Fruit fly (Drosophila melanogaster): Measurements from ENCODE around the gene nAChRalpha6.

The nAChRalpha6 gene

dm6 chr2L:9908468-9908967, 22.5 kb upstream of the nAChRalpha6 start, which contains the start of gene CG13124:
Gene CG13124, minus strand, starts transcription at chr2L:9908633.
- TF ChIP-seq Clk (GFP tag; optimal IDR thresholded peaks at IDR 0.05) (no peak), CG7101 (tag; optimal IDR thresholded peaks at IDR 0.05) (peak; percentile 31), Mnt (GFP tag; optimal IDR thresholded peaks at IDR 0.05) (peak; percentile 46), cnc (optimal IDR thresholded peaks at IDR 0.05) (no peak), Hr96 (GFP tag; optimal IDR thresholded peaks at IDR 0.05) (peak; percentile 6), pad (GFP tag; optimal IDR thresholded peaks at IDR 0.05) (no peak), CG33017 (tag; optimal IDR thresholded peaks at IDR 0.05) (peak; percentile 52), kay (GFP tag; ENCODE audit: borderline replicate concordance) (no peak), CG7045 (GFP tag; optimal IDR thresholded peaks at IDR 0.05) (no peak), cic (GFP tag; optimal IDR thresholded peaks at IDR 0.05) (peak; percentile 33), CG14711 (tag; optimal IDR thresholded peaks at IDR 0.05) (peak; percentile 91), CG11617 (GFP tag; optimal IDR thresholded peaks at IDR 0.05) (no peak), toe (GFP tag; optimal IDR thresholded peaks at IDR 0.05) (no peak), bab1 (GFP tag; optimal IDR thresholded peaks at IDR 0.05) (no peak), ovo (GFP tag; optimal IDR thresholded peaks at IDR 0.05) (no peak), CG1620 (GFP tag; optimal IDR thresholded peaks at IDR 0.05) (no peak), CG5204 (GFP tag; optimal IDR thresholded peaks at IDR 0.05) (no peak), CG12768 (GFP tag; optimal IDR thresholded peaks at IDR 0.05) (no peak), Crg-1 (GFP tag; optimal IDR thresholded peaks at IDR 0.05) (no peak), tj (GFP tag; optimal IDR thresholded peaks at IDR 0.05) (peak; percentile 14)

dm6 chr2L:9907320-9908256, 21.5 kb upstream of the nAChRalpha6 start:
- TF ChIP-seq cic (GFP tag; optimal IDR thresholded peaks at IDR 0.05) (peak; percentile 18), bab1 (GFP tag; optimal IDR thresholded peaks at IDR 0.05) (no peak), kay (GFP tag; ENCODE audit: borderline replicate concordance) (peak; percentile 95), CG14711 (tag; optimal IDR thresholded peaks at IDR 0.05) (no peak), CG11617 (GFP tag; optimal IDR thresholded peaks at IDR 0.05) (peak; percentile 5), toe (GFP tag; optimal IDR thresholded peaks at IDR 0.05) (no peak), CG1620 (GFP tag; optimal IDR thresholded peaks at IDR 0.05) (no peak), ovo (GFP tag; optimal IDR thresholded peaks at IDR 0.05) (no peak), Mnt (GFP tag; optimal IDR thresholded peaks at IDR 0.05) (peak; percentile 35), tj (GFP tag; optimal IDR thresholded peaks at IDR 0.05) (no peak)

- no peak for TF ChIP-seq CG1620 (GFP tag; optimal IDR thresholded peaks at IDR 0.05)
- TF ChIP-seq kay (GFP tag; ENCODE audit: borderline replicate concordance), result peak; percentile 80
These were observed 20.6 kb upstream of the nAChRalpha6 start for dm6 chr2L:9906641-9907040.

dm6 chr2L:9903028-9903427, 17.0 kb upstream of the nAChRalpha6 start, which contains the start of gene Muc30E:
Gene Muc30E, minus strand, starts transcription at chr2L:9903128.
- TF ChIP-seq Hr96 (GFP tag; optimal IDR thresholded peaks at IDR 0.05), result no peak
- no peak for TF ChIP-seq CG33017 (tag; optimal IDR thresholded peaks at IDR 0.05)
- no peak for TF ChIP-seq cnc (optimal IDR thresholded peaks at IDR 0.05)
- TF ChIP-seq CG7045 (GFP tag; optimal IDR thresholded peaks at IDR 0.05), result no peak
- no peak for TF ChIP-seq bab1 (GFP tag; optimal IDR thresholded peaks at IDR 0.05)
- no peak for TF ChIP-seq CG1620 (GFP tag; optimal IDR thresholded peaks at IDR 0.05)
- no peak for TF ChIP-seq toe (GFP tag; optimal IDR thresholded peaks at IDR 0.05)
- TF ChIP-seq CG7101 (tag; optimal IDR thresholded peaks at IDR 0.05), result no peak
- TF ChIP-seq Crg-1 (GFP tag; optimal IDR thresholded peaks at IDR 0.05), result no peak
- TF ChIP-seq cic (GFP tag; optimal IDR thresholded peaks at IDR 0.05), result no peak
- no peak for TF ChIP-seq Mnt (GFP tag; optimal IDR thresholded peaks at IDR 0.05)
- no peak for TF ChIP-seq CG12768 (GFP tag; optimal IDR thresholded peaks at IDR 0.05)
- TF ChIP-seq tj (GFP tag; optimal IDR thresholded peaks at IDR 0.05), result no peak
- no peak for TF ChIP-seq pad (GFP tag; optimal IDR thresholded peaks at IDR 0.05)
- TF ChIP-seq CG14711 (tag; optimal IDR thresholded peaks at IDR 0.05), result no peak
- TF ChIP-seq kay (GFP tag; ENCODE audit: borderline replicate concordance), result no peak
- no peak for TF ChIP-seq ovo (GFP tag; optimal IDR thresholded peaks at IDR 0.05)

- peak; percentile 97 for TF ChIP-seq Mnt (GFP tag; optimal IDR thresholded peaks at IDR 0.05)
- peak; percentile 67 for TF ChIP-seq CG33017 (tag; optimal IDR thresholded peaks at IDR 0.05)
- peak; percentile 32 for TF ChIP-seq tj (GFP tag; optimal IDR thresholded peaks at IDR 0.05)
- no peak for TF ChIP-seq CG5204 (GFP tag; optimal IDR thresholded peaks at IDR 0.05)
- TF ChIP-seq CG12768 (GFP tag; optimal IDR thresholded peaks at IDR 0.05), result peak; percentile 28
- peak; percentile 69 for TF ChIP-seq CG11617 (GFP tag; optimal IDR thresholded peaks at IDR 0.05)
- TF ChIP-seq bab1 (GFP tag; optimal IDR thresholded peaks at IDR 0.05), result peak; percentile 68
- peak; percentile 6 for TF ChIP-seq CG7045 (GFP tag; optimal IDR thresholded peaks at IDR 0.05)
- TF ChIP-seq toe (GFP tag; optimal IDR thresholded peaks at IDR 0.05), result no peak
- no peak for TF ChIP-seq cic (GFP tag; optimal IDR thresholded peaks at IDR 0.05)
- TF ChIP-seq pad (GFP tag; optimal IDR thresholded peaks at IDR 0.05), result peak; percentile 35
- TF ChIP-seq Crg-1 (GFP tag; optimal IDR thresholded peaks at IDR 0.05), result peak; percentile 79
- peak; percentile 69 for TF ChIP-seq Hr96 (GFP tag; optimal IDR thresholded peaks at IDR 0.05)
- no peak for TF ChIP-seq kay (GFP tag; ENCODE audit: borderline replicate concordance)
- TF ChIP-seq ovo (GFP tag; optimal IDR thresholded peaks at IDR 0.05), result no peak
- TF ChIP-seq CG14711 (tag; optimal IDR thresholded peaks at IDR 0.05), result peak; percentile 65
- TF ChIP-seq CG7101 (tag; optimal IDR thresholded peaks at IDR 0.05), result peak; percentile 74
- TF ChIP-seq Clk (GFP tag; optimal IDR thresholded peaks at IDR 0.05), result no peak
- TF ChIP-seq CG1620 (GFP tag; optimal IDR thresholded peaks at IDR 0.05), result peak; percentile 49
- no peak for TF ChIP-seq cnc (optimal IDR thresholded peaks at IDR 0.05)
These were observed 11.2 kb upstream of the nAChRalpha6 start, which contains the start of gene RpS2 for dm6 chr2L:9897296-9897695. Gene RpS2, minus strand, starts transcription at chr2L:9897552.

Data from whole organism, adult.